Fruit fly (Drosophila melanogaster): ENCODE measurements around the gene CG33494.

CG33494 gene

dm6 chr3R:25495072-25495471, at the start of gene CG33494:
Gene CG33494 (minus strand): TSS chr3R:25495161.
- TF ChIP-seq cyc (GFP tag; optimal IDR thresholded peaks at IDR 0.05) (no peak), dsx (GFP tag; optimal IDR thresholded peaks at IDR 0.05; ENCODE audit: poor library complexity, severe bottlenecking) (no peak), CG7368 (GFP tag; optimal IDR thresholded peaks at IDR 0.05) (no peak), Eip93F (GFP tag; optimal IDR thresholded peaks at IDR 0.05) (no peak), acj6 (GFP tag; optimal IDR thresholded peaks at IDR 0.05) (no peak), Sox102F (GFP tag; optimal IDR thresholded peaks at IDR 0.05) (no peak), Blimp-1 (GFP tag; optimal IDR thresholded peaks at IDR 0.05) (no peak), CG11902 (GFP tag; optimal IDR thresholded peaks at IDR 0.05) (no peak), Gug (GFP tag; IDR thresholded peaks at IDR 0.05) (no peak), CG10631 (GFP tag; optimal IDR thresholded peaks at IDR 0.05) (no peak), CG6163 (GFP tag; IDR thresholded peaks at IDR 0.05) (no peak), Sox14 (GFP tag; optimal IDR thresholded peaks at IDR 0.05) (no peak), Eip78C (GFP tag) (no peak), CG8119 (GFP tag; IDR thresholded peaks at IDR 0.05) (no peak), CG9139 (GFP tag; optimal IDR thresholded peaks at IDR 0.05) (no peak)

DNA sequence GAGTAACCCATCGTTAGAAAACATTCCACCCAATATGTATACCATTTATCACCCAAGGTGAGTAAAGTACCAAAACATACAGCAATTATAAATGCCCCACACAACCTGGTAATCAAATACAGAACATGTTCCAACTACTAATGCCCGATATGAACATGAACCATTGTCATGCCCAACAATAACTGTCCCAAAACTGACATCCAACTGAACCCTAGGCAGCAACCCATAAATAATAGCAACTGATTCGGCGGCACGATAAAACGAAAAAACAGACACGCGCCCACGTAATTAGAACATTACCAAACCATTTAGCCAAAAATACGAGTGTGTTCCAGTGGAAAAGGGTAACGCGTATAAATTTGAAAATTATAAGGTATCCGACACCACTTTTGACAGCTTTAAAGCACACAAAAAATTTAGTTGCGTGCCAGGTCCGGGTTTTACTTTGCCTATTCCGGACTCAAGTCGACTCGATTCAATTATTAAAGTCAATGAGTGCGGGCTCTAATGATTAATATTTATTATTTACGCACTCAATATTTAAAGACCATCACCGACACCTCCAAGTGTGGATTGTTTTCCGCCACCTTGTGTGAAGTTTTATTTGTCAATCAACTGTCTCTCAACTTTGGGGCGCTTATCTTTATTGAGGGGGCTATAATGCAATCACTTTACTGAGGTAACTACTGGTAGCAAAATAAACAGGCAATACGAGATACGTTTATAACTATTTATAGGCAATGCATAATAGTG, 48.8 kb upstream of the CG33494 start:
- TF ChIP-seq fkh (GFP tag; optimal IDR thresholded peaks at IDR 0.05) (peak; percentile 84), CG8119 (GFP tag; IDR thresholded peaks at IDR 0.05) (no peak)

DNA sequence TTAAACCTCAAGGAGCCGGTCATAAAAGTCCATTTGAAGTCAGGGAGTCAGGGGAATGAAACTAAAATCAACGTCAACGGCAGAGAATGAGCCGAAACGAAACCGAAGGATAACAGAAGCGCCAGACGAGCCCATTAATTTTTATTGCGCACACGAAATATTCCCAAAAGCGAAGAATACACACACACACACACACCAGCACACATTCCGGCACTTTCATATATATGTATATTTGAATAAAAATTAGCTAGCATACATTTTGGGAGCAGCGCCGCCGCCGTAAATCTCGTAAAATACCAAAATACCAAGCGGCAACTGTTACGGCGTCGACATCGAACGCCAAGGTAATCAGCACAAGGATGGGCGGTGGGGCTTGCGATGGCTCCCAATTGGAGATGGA, 44.2 kb upstream of the CG33494 start:
- TF ChIP-seq CG11902 (GFP tag; optimal IDR thresholded peaks at IDR 0.05) = no peak
- no peak for TF ChIP-seq Smox (GFP tag; optimal IDR thresholded peaks at IDR 0.05)
- no peak for TF ChIP-seq Ets96B (tag; optimal IDR thresholded peaks at IDR 0.05)
- no peak for TF ChIP-seq dsx (GFP tag; optimal IDR thresholded peaks at IDR 0.05; ENCODE audit: poor library complexity, severe bottlenecking)
- no peak for TF ChIP-seq CG11294 (GFP tag; IDR thresholded peaks at IDR 0.05)
- no peak for TF ChIP-seq CG7368 (GFP tag; optimal IDR thresholded peaks at IDR 0.05)
- no peak for TF ChIP-seq Gug (GFP tag; IDR thresholded peaks at IDR 0.05)
- TF ChIP-seq Hr39 (GFP tag; optimal IDR thresholded peaks at IDR 0.05) = no peak
- TF ChIP-seq Hr4 (GFP tag; optimal IDR thresholded peaks at IDR 0.05) = no peak
- no peak for TF ChIP-seq CG6854 (GFP tag; optimal IDR thresholded peaks at IDR 0.05)
- no peak for TF ChIP-seq CG6808 (GFP tag; optimal IDR thresholded peaks at IDR 0.05)
- no peak for TF ChIP-seq spab (GFP tag; optimal IDR thresholded peaks at IDR 0.05)
- no peak for TF ChIP-seq CG8632 (GFP tag; optimal IDR thresholded peaks at IDR 0.05)
- no peak for TF ChIP-seq fd85E (GFP tag; optimal IDR thresholded peaks at IDR 0.05)
- TF ChIP-seq CG11762 (GFP tag; optimal IDR thresholded peaks at IDR 0.05; ENCODE audit: insufficient read depth) = no peak
- no peak for TF ChIP-seq CG6163 (GFP tag; IDR thresholded peaks at IDR 0.05)

DNA sequence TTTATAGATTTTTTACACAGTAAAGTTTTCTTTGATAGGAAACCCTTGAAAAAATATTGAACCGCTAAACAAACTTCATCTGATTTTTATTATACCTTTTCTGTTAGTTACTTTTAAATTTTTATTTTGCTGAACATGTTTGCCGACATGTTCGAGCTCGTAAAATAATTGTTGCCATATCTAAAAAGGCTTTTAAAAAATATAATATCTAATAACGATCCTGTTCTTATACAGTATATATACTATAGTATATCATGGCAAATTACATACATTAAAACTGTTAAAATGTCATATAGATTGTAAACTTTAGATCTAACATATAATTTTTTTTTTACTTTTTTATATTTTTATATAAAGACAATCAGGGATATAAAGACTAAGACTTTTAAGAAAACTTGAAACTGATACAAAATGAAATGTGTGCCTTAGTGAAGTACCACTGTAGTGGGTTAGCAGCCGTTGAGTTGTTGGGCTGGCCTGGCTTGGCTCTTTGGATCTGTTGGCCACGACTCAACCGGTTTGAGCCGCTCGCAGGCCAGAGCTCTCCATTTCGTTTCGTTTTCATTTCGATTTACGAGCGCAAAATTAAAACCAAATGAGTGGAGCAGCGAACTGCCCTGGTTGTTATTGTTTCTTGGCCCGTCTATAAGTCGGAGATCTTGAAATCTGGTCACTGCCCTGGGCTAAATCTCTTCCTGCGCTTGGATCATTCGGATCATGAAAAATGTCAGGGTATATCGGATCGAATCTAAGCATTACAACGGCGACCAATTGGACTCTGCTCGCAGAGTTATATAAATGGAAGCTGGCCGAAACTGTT, 37.7 kb upstream of the CG33494 start:
- TF ChIP-seq eg (GFP tag; IDR thresholded peaks at IDR 0.05) (peak; percentile 36; the same call in 2 of the 3 replicates), Ets21C (GFP tag; optimal IDR thresholded peaks at IDR 0.05) (no peak), CG32006 (GFP tag; optimal IDR thresholded peaks at IDR 0.05) (peak; percentile 69), Smox (GFP tag; optimal IDR thresholded peaks at IDR 0.05) (peak; percentile 9), CG7368 (GFP tag; optimal IDR thresholded peaks at IDR 0.05) (no peak), cyc (GFP tag; optimal IDR thresholded peaks at IDR 0.05) (no peak), CG11902 (GFP tag; optimal IDR thresholded peaks at IDR 0.05) (no peak), Sox102F (GFP tag; optimal IDR thresholded peaks at IDR 0.05) (no peak), dsx (GFP tag; optimal IDR thresholded peaks at IDR 0.05; ENCODE audit: poor library complexity, severe bottlenecking) (no peak), CG11762 (GFP tag; optimal IDR thresholded peaks at IDR 0.05; ENCODE audit: insufficient read depth) (no peak), acj6 (GFP tag; optimal IDR thresholded peaks at IDR 0.05) (peak; percentile 32), esn (GFP tag; optimal IDR thresholded peaks at IDR 0.05) (peak; percentile 47), Eip93F (GFP tag; optimal IDR thresholded peaks at IDR 0.05) (no peak), CG6854 (GFP tag; optimal IDR thresholded peaks at IDR 0.05) (no peak), CG10631 (GFP tag; optimal IDR thresholded peaks at IDR 0.05) (peak; percentile 48), CG3919 (GFP tag; optimal IDR thresholded peaks at IDR 0.05) (peak; percentile 47), Ets96B (tag; optimal IDR thresholded peaks at IDR 0.05) (peak; percentile 29), CG1621 (tag; optimal IDR thresholded peaks at IDR 0.05) (no peak), ss (GFP tag; optimal IDR thresholded peaks at IDR 0.05) (no peak), CG6276 (GFP tag; optimal IDR thresholded peaks at IDR 0.05) (peak; percentile 4), fd59A (GFP tag; optimal IDR thresholded peaks at IDR 0.05) (no peak), CG10669 (GFP tag; optimal IDR thresholded peaks at IDR 0.05) (no peak), salr (GFP tag; optimal IDR thresholded peaks at IDR 0.05) (peak in 1 of 2 experiments; percentile 10), OdsH (GFP tag; optimal IDR thresholded peaks at IDR 0.05) (peak; percentile 41), pdm3 (GFP tag; optimal IDR thresholded peaks at IDR 0.05) (no peak)

Data from whole organism, prepupa.